Worm (Caenorhabditis elegans) whole organism, young adult: Measurements from ENCODE around the gene F02C9.1.

Source experiments
- B0261.1 ChIP-seq: sonication (generic microtip); optimal IDR thresholded peaks from 2 replicates; lab custom pipeline; 2016; ENCODE audit warnings: mild to moderate bottlenecking, missing genetic modification characterization, moderate library complexity, missing compliant biosample characterization
- C17E4.6 ChIP-seq: fragments of 200-800 bp; sonication (Bioruptor generic); IDR thresholded peaks from 2 replicates; pipeline ENCODE4 v1.3.6; 2022; ENCODE audit warnings: missing genetic modification reagents, missing genetic modification characterization, missing compliant biosample characterization
- F33H1.4 ChIP-seq: fragments of 200-800 bp; sonication (Bioruptor generic); IDR thresholded peaks from 2 replicates; pipeline ENCODE4 v1.3.6; 2022; ENCODE audit warnings: missing genetic modification reagents, missing genetic modification characterization, missing compliant biosample characterization
- F49E8.2 ChIP-seq: sonication (generic microtip); optimal IDR thresholded peaks from 3 replicates; lab custom pipeline; 2017; ENCODE audit warnings: missing genetic modification characterization, mild to moderate bottlenecking, missing compliant biosample characterization, antibody characterized with exemption, moderate library complexity; ENCODE audit not compliant: insufficient read depth
- F52B5.7 ChIP-seq: sonication (generic microtip); optimal IDR thresholded peaks from 2 replicates; lab custom pipeline; 2016; ENCODE audit warnings: mild to moderate bottlenecking, missing genetic modification characterization, missing compliant biosample characterization
- F57C9.4 ChIP-seq: sonication (generic microtip); optimal IDR thresholded peaks from 2 replicates; lab custom pipeline; 2017; ENCODE audit warnings: mild to moderate bottlenecking, missing genetic modification characterization, missing compliant biosample characterization
- Y56A3A.18 ChIP-seq: fragments of 200-800 bp; sonication (Bioruptor generic); IDR thresholded peaks from 2 replicates; pipeline ENCODE4 v1.3.6; 2022; ENCODE audit warnings: missing genetic modification reagents, missing genetic modification characterization, missing compliant biosample characterization
- Y79H2A.3 ChIP-seq: fragments of 200-800 bp; sonication (Bioruptor generic); conservative IDR thresholded peaks from 2 replicates; pipeline ENCODE4 v1.3.6; 2022; ENCODE audit warnings: missing genetic modification reagents, missing genetic modification characterization, missing compliant biosample characterization
- Y95B8A.8 ChIP-seq: fragments of 200-800 bp; sonication (Bioruptor generic); IDR thresholded peaks from 2 replicates; pipeline ENCODE4 v1.3.6; 2022; ENCODE audit warnings: missing genetic modification reagents, missing genetic modification characterization, missing compliant biosample characterization
- ama-1 ChIP-seq, 3 experiments: fragments of 150-350 bp in 1 of 3; sonication (generic microtip) in 2 of 3; optimal IDR thresholded peaks; 2 replicates each; lab custom pipeline; 2014 to 2018; ENCODE audit warnings: missing biosample characterization in 2 of 3, missing genetic modification characterization in 2 of 3, missing genetic modification reagents in 2 of 3
- athp-1 ChIP-seq: sonication (generic microtip); optimal IDR thresholded peaks from 2 replicates; lab custom pipeline; 2017; ENCODE audit warnings: mild to moderate bottlenecking, missing genetic modification characterization, missing compliant biosample characterization
- attf-3 ChIP-seq: fragments of 200-800 bp; sonication (Bioruptor generic); conservative IDR thresholded peaks from 2 replicates; pipeline ENCODE4 v1.3.6; 2022; ENCODE audit warnings: missing genetic modification reagents, missing genetic modification characterization, missing compliant biosample characterization
- attf-5 ChIP-seq: fragments of 200-800 bp; sonication (Bioruptor generic); optimal IDR thresholded peaks from 2 replicates; lab custom pipeline; 2018; ENCODE audit warnings: mild to moderate bottlenecking, missing genetic modification characterization, missing compliant biosample characterization
- bed-1 ChIP-seq: fragments of 200-800 bp; sonication (Bioruptor generic); IDR thresholded peaks from 2 replicates; pipeline ENCODE4 v1.3.6; 2022; ENCODE audit warnings: missing genetic modification reagents, missing genetic modification characterization, missing compliant biosample characterization
- cebp-2 ChIP-seq: fragments of 200-800 bp; sonication (Bioruptor generic); IDR thresholded peaks from 2 replicates; pipeline ENCODE4 v1.3.6; 2022; ENCODE audit warnings: missing genetic modification characterization, missing compliant biosample characterization
- ceh-27 ChIP-seq: fragments of 200-800 bp; sonication (Bioruptor generic); optimal IDR thresholded peaks from 2 replicates; lab custom pipeline; 2018; ENCODE audit warnings: mild to moderate bottlenecking, missing genetic modification characterization, moderate library complexity, missing compliant biosample characterization
- chd-7 ChIP-seq: sonication (generic microtip); optimal IDR thresholded peaks from 2 replicates; lab custom pipeline; 2016; ENCODE audit warnings: mild to moderate bottlenecking, missing genetic modification characterization, moderate library complexity, missing compliant biosample characterization
- die-1 ChIP-seq: sonication (generic microtip); optimal IDR thresholded peaks from 2 replicates; lab custom pipeline; 2016; ENCODE audit warnings: missing genotype, mild to moderate bottlenecking, missing genetic modification characterization, missing compliant biosample characterization
- dox-1 ChIP-seq: fragments of 200-800 bp; sonication (Bioruptor generic); IDR thresholded peaks from 2 replicates; pipeline ENCODE4 v1.3.6; 2022; ENCODE audit warnings: missing genetic modification reagents, missing genetic modification characterization, missing compliant biosample characterization
- dpl-1 ChIP-seq: fragments of 150-350 bp; optimal IDR thresholded peaks from 2 replicates; lab custom pipeline; 2014; ENCODE audit warnings: missing biosample characterization, missing genetic modification reagents, missing genetic modification characterization
- egl-18 ChIP-seq: fragments of 200-800 bp; sonication (Bioruptor generic); IDR thresholded peaks from 2 replicates; pipeline ENCODE4 v1.3.6; 2022; ENCODE audit warnings: missing genetic modification reagents, missing genetic modification characterization, missing compliant biosample characterization
- ekl-4 ChIP-seq: fragments of 200-800 bp; sonication (Bioruptor generic); IDR thresholded peaks from 2 replicates; pipeline ENCODE4 v1.3.6; 2022; ENCODE audit warnings: missing genetic modification reagents, missing genetic modification characterization, missing compliant biosample characterization
- hmg-1.2 ChIP-seq: fragments of 200-800 bp; sonication (Bioruptor generic); IDR thresholded peaks from 2 replicates; pipeline ENCODE4 v1.3.6; 2022; ENCODE audit warnings: missing genetic modification reagents, missing genetic modification characterization, missing compliant biosample characterization
- hmg-20 ChIP-seq: fragments of 200-800 bp; sonication (Bioruptor generic); IDR thresholded peaks from 2 replicates; pipeline ENCODE4 v1.3.6; 2022; ENCODE audit warnings: missing genetic modification reagents, missing genetic modification characterization, missing compliant biosample characterization
- let-526 ChIP-seq: fragments of 200-800 bp; sonication (Bioruptor generic); IDR thresholded peaks from 2 replicates; pipeline ENCODE4 v1.3.6; 2022; ENCODE audit warnings: missing genetic modification reagents, missing genetic modification characterization, missing compliant biosample characterization
- let-607 ChIP-seq, 2 experiments: fragments of 200-800 bp in 1 of 2; sonication (Bioruptor generic) in 1 of 2; sonication (generic microtip) in 1 of 2; optimal IDR thresholded peaks; 2 replicates each; lab custom pipeline; 2016 to 2018; ENCODE audit warnings: mild to moderate bottlenecking in 2 of 2, missing compliant biosample characterization in 2 of 2, missing genetic modification characterization in 2 of 2, moderate library complexity in 2 of 2, missing genotype in 1 of 2
- lin-26 ChIP-seq: fragments of 200-800 bp; sonication (Bioruptor generic); IDR thresholded peaks from 2 replicates; pipeline ENCODE4 v1.3.6; 2022; ENCODE audit warnings: missing genetic modification reagents, missing genetic modification characterization, missing compliant biosample characterization
- lsl-1 ChIP-seq: fragments of 200-800 bp; sonication (Bioruptor generic); optimal IDR thresholded peaks from 2 replicates; lab custom pipeline; 2018; ENCODE audit warnings: mild to moderate bottlenecking, missing genetic modification characterization, moderate library complexity, missing compliant biosample characterization
- madf-8 ChIP-seq: fragments of 200-800 bp; sonication (Bioruptor generic); conservative IDR thresholded peaks from 2 replicates; pipeline ENCODE4 v1.3.6; 2022; ENCODE audit warnings: missing genetic modification reagents, missing genetic modification characterization, missing compliant biosample characterization
- mes-4 ChIP-seq: sonication (generic microtip); optimal IDR thresholded peaks from 2 replicates; lab custom pipeline; 2016; ENCODE audit warnings: missing genotype, missing genetic modification characterization, missing compliant biosample characterization
- mxl-1 ChIP-seq: sonication (generic microtip); optimal IDR thresholded peaks from 2 replicates; lab custom pipeline; 2016; ENCODE audit warnings: missing genetic modification characterization, missing compliant biosample characterization
- nhr-27 ChIP-seq: fragments of 200-800 bp; sonication (Bioruptor generic); optimal IDR thresholded peaks from 2 replicates; lab custom pipeline; 2018; ENCODE audit warnings: mild to moderate bottlenecking, missing genetic modification characterization, moderate library complexity, missing compliant biosample characterization
- nhr-90 ChIP-seq: sonication (generic microtip); optimal IDR thresholded peaks from 2 replicates; lab custom pipeline; 2016; ENCODE audit warnings: missing genotype, mild to moderate bottlenecking, missing genetic modification characterization, missing compliant biosample characterization
- pbrm-1 ChIP-seq: fragments of 200-800 bp; sonication (Bioruptor generic); IDR thresholded peaks from 2 replicates; pipeline ENCODE4 v1.3.6; 2022; ENCODE audit warnings: missing genetic modification reagents, missing genetic modification characterization, missing compliant biosample characterization
- rec-8 ChIP-seq, 2 experiments: sonication (generic microtip); optimal IDR thresholded peaks; 2 replicates each; lab custom pipeline; 2016; ENCODE audit warnings: mild to moderate bottlenecking in 2 of 2, missing genetic modification characterization in 2 of 2, missing genetic modification reagents in 2 of 2, missing genotype in 2 of 2, missing biosample characterization in 1 of 2, missing compliant biosample characterization in 1 of 2, moderate library complexity in 1 of 2
- sea-2 ChIP-seq: fragments of 200-800 bp; sonication (Bioruptor generic); IDR thresholded peaks from 2 replicates; pipeline ENCODE4 v1.3.6; 2022; ENCODE audit warnings: missing genetic modification characterization, missing compliant biosample characterization
- snpc-3.4 ChIP-seq: sonication (generic microtip); optimal IDR thresholded peaks from 2 replicates; lab custom pipeline; 2017; ENCODE audit warnings: missing genetic modification characterization, mild to moderate bottlenecking, missing compliant biosample characterization, antibody characterized with exemption, moderate library complexity, missing genotype, missing genetic modification reagents
- snpc-4 ChIP-seq, 5 experiments: fragments of 150-350 bp in 1 of 5; sonication (generic microtip) in 4 of 5; optimal IDR thresholded peaks; 2 replicates each; lab custom pipeline; 2014 to 2018; ENCODE audit warnings: missing genetic modification characterization in 5 of 5, missing biosample characterization in 3 of 5, antibody characterized with exemption in 2 of 5, mild to moderate bottlenecking in 2 of 5, missing compliant biosample characterization in 2 of 5, missing genotype in 2 of 5, moderate library complexity in 2 of 5, missing genetic modification reagents in 1 of 5
- tbp1 ChIP-seq: fragments of 200-800 bp; sonication (Bioruptor generic); optimal IDR thresholded peaks from 2 replicates; lab custom pipeline; 2018; ENCODE audit warnings: mild to moderate bottlenecking, missing genetic modification characterization, missing compliant biosample characterization
- unc-62 ChIP-seq: fragments of 150-350 bp; optimal IDR thresholded peaks from 2 replicates; lab custom pipeline; 2014; ENCODE audit warnings: missing biosample characterization, missing genetic modification reagents, missing genetic modification characterization
- xnd-1 ChIP-seq: sonication (generic microtip); optimal IDR thresholded peaks from 2 replicates; lab custom pipeline; 2016; ENCODE audit warnings: missing genotype, missing genetic modification reagents, missing genetic modification characterization, missing compliant biosample characterization
- zfh-2 ChIP-seq: fragments of 200-800 bp; sonication (Bioruptor generic); conservative IDR thresholded peaks from 2 replicates; pipeline ENCODE4 v1.3.6; 2022; ENCODE audit warnings: missing genetic modification reagents, missing genetic modification characterization, missing compliant biosample characterization
- ztf-18 ChIP-seq: sonication (generic microtip); optimal IDR thresholded peaks from 2 replicates; lab custom pipeline; 2016; ENCODE audit warnings: missing genotype, mild to moderate bottlenecking, missing genetic modification characterization, missing compliant biosample characterization
- ztf-26 ChIP-seq: sonication (generic microtip); optimal IDR thresholded peaks from 2 replicates; lab custom pipeline; 2017; ENCODE audit warnings: missing genetic modification characterization, missing compliant biosample characterization

The F02C9.1 gene

DNA sequence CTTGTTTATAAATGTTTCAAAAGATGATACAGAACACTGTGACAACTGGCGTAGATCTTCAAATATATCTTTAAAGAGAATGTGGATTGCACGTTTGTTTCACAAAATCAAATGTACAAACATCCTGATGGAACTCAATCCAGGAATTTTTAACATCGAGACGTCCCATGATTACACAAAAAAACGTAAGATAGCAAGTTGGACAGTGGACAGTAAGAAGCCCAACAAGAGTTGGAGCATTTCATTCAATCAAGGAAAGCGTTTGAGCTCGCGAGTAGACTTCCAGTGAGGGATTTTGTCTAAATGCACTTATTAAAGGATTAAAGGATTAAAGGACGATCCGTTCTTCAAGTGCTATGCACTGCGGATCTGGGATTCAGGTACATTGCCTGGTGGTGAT, 20.7 kb downstream of the F02C9.1 start, which contains the start of gene C36C5.12:
TSS of gene C36C5.12 (minus strand) at position 101 of the 400 bp plus-strand sequence.
- TF ChIP-seq attf-3 (no peak), hmg-20 (GFP tag; lab: Robert Waterston, UW) (no peak), B0261.1 (tag; lab: Kevin White, UChicago) (no peak), unc-62 (GFP tag; lab: Kevin White, UChicago) (no peak), ztf-26 (no peak)

DNA sequence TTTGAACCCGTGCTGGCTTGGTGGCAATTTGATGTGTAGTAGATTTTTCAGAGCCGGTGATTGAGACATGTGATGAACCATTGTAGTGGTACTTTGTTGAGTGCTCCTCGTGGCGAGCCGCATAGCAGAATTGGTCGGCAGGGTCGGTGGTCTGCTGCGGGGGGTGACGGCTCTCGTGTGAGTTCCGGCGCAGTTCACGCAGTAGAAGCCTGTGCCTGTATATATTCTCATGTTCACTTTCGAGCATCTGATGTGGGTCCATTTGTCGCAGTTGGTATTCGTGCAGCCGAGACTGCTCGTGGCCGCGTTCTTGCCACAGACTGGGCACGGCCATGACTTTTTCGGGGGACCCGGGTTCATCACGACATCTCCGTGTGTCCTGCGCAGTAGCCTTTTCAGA, 23.8 kb downstream of the F02C9.1 start:
- no peak for TF ChIP-seq rec-8 (tag; optimal IDR thresholded peaks at IDR 0.05; lab: Kevin White, UChicago)
- no peak for TF ChIP-seq dox-1 (GFP tag; lab: Robert Waterston, UW)
- TF ChIP-seq nhr-27, result no peak
- TF ChIP-seq ekl-4, result no peak
- TF ChIP-seq zfh-2, result peak; percentile 67

DNA sequence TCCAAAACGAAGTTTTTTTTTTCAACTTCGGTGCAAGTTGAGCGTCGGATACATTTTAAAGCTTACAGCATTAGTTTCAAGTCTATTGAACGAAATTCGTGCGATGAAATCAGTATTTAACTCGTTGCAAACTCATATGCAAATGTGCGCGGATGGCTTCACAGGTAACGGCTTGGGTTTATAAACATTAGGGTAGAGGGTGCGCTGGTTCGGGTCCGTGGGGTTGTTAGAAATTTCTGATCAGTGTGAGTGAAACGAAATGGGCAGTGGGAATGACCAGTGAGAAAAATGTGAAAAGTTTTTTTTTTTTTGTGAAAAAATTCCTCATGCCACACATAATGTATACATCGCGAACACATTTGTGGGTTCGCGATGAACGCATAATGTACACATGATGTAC, 24.6 kb downstream of the F02C9.1 start:
- peak; percentile 5 for TF ChIP-seq xnd-1 (tag; lab: Kevin White, UChicago)
- peak; percentile 74 for TF ChIP-seq nhr-90 (tag; lab: Kevin White, UChicago)
- TF ChIP-seq madf-8, result peak; percentile 27; the same call in 1 of the 2 replicates
- peak; percentile 48 for TF ChIP-seq athp-1 (tag; lab: Kevin White, UChicago)
- 0 out of 2 replicates have a peak, but pooled peaks have one; percentile 41 for TF ChIP-seq pbrm-1 (GFP tag; lab: Robert Waterston, UW)
- peak; percentile 40 for TF ChIP-seq lsl-1 (GFP tag; lab: Kevin White, UChicago)
- TF ChIP-seq ama-1 (optimal IDR thresholded peaks at IDR 0.05; lab: Kevin White, UChicago), result no peak
- no peak for TF ChIP-seq ama-1 (GFP tag; optimal IDR thresholded peaks at IDR 0.05; lab: Kevin White, UChicago)
- TF ChIP-seq chd-7 (tag; lab: Kevin White, UChicago), result peak; percentile 56
- peak; percentile 28 for TF ChIP-seq mes-4 (tag; lab: Kevin White, UChicago)
- TF ChIP-seq tbp1, result peak; percentile 82
- no peak for TF ChIP-seq F57C9.4 (tag; lab: Kevin White, UChicago)
- no peak for TF ChIP-seq F49E8.2 (tag; lab: Kevin White, UChicago)
- peak; percentile 62; the same call in 1 of the 2 replicates for TF ChIP-seq Y56A3A.18 (GFP tag; lab: Robert Waterston, UW)
- TF ChIP-seq let-607 (tag; optimal IDR thresholded peaks at IDR 0.05; lab: Kevin White, UChicago), result no peak
- no peak for TF ChIP-seq cebp-2 (GFP tag; lab: Robert Waterston, UW)
- peak; percentile 47 for TF ChIP-seq mxl-1 (tag; lab: Kevin White, UChicago)
- peak; percentile 29 for TF ChIP-seq attf-5 (GFP tag; lab: Kevin White, UChicago)
- no peak for TF ChIP-seq sea-2 (GFP tag; lab: Robert Waterston, UW)
- TF ChIP-seq snpc-4 (GFP tag; optimal IDR thresholded peaks at IDR 0.05; lab: Kevin White, UChicago), result peak; percentile 69
- TF ChIP-seq snpc-4 (tag; optimal IDR thresholded peaks at IDR 0.05; lab: Kevin White, UChicago), result peak in 1 of 4 experiments; percentile 59
- TF ChIP-seq Y79H2A.3, result no peak
- 0 out of 2 replicates have a peak, but pooled peaks have one; percentile 58 for TF ChIP-seq bed-1 (GFP tag; lab: Robert Waterston, UW)
- TF ChIP-seq ceh-27 (GFP tag; lab: Kevin White, UChicago), result no peak
- no peak for TF ChIP-seq nhr-27
- TF ChIP-seq dpl-1 (GFP tag; lab: Kevin White, UChicago), result peak; percentile 9
- TF ChIP-seq snpc-3.4 (tag; lab: Kevin White, UChicago), result peak; percentile 1
- TF ChIP-seq lin-26 (GFP tag; lab: Robert Waterston, UW), result peak; percentile 90
- peak; percentile 27; the same call in 1 of the 2 replicates for TF ChIP-seq F33H1.4 (GFP tag; lab: Robert Waterston, UW)
- TF ChIP-seq let-526 (GFP tag; lab: Robert Waterston, UW), result no peak
- TF ChIP-seq F52B5.7, result peak; percentile 47
- no peak for TF ChIP-seq C17E4.6 (GFP tag; lab: Robert Waterston, UW)
- TF ChIP-seq hmg-1.2 (GFP tag; lab: Robert Waterston, UW), result 0 out of 2 replicates have a peak, but pooled peaks have one; percentile 41
- TF ChIP-seq ztf-18 (tag; lab: Kevin White, UChicago), result peak; percentile 30
- TF ChIP-seq Y95B8A.8 (GFP tag; lab: Robert Waterston, UW), result 0 out of 2 replicates have a peak, but pooled peaks have one; percentile 16
- TF ChIP-seq unc-62 (GFP tag; lab: Kevin White, UChicago), result no peak
- peak; percentile 73 for TF ChIP-seq die-1 (tag; lab: Kevin White, UChicago)
- no peak for TF ChIP-seq egl-18
